Worm (Caenorhabditis elegans) whole organism, young adult: ENCODE results near the gene C18F10.2.

Experiments
- B0261.1 ChIP-seq: sonication (generic microtip); optimal IDR thresholded peaks from 2 replicates; lab custom pipeline; 2016; ENCODE audit warnings: mild to moderate bottlenecking, missing genetic modification characterization, moderate library complexity, missing compliant biosample characterization
- B0336.3 ChIP-seq: fragments of 200-800 bp; sonication (Bioruptor generic); IDR thresholded peaks from 2 replicates; pipeline ENCODE4 v1.3.6; 2022; ENCODE audit warnings: missing genetic modification characterization, missing compliant biosample characterization
- F22D6.2 ChIP-seq: sonication (generic microtip); optimal IDR thresholded peaks from 2 replicates; lab custom pipeline; 2016; ENCODE audit warnings: mild to moderate bottlenecking, missing genetic modification characterization, missing compliant biosample characterization
- F52B5.7 ChIP-seq: sonication (generic microtip); optimal IDR thresholded peaks from 2 replicates; lab custom pipeline; 2016; ENCODE audit warnings: mild to moderate bottlenecking, missing genetic modification characterization, missing compliant biosample characterization
- T07F8.4 ChIP-seq: sonication (generic microtip); optimal IDR thresholded peaks from 2 replicates; lab custom pipeline; 2016; ENCODE audit warnings: mild to moderate bottlenecking, missing genetic modification characterization, moderate library complexity, missing compliant biosample characterization
- T26A5.8 ChIP-seq: sonication (generic microtip); optimal IDR thresholded peaks from 2 replicates; lab custom pipeline; 2016; ENCODE audit warnings: missing genetic modification characterization, missing compliant biosample characterization
- Y56A3A.18 ChIP-seq: fragments of 200-800 bp; sonication (Bioruptor generic); IDR thresholded peaks from 2 replicates; pipeline ENCODE4 v1.3.6; 2022; ENCODE audit warnings: missing genetic modification reagents, missing genetic modification characterization, missing compliant biosample characterization
- Y79H2A.3 ChIP-seq: fragments of 200-800 bp; sonication (Bioruptor generic); conservative IDR thresholded peaks from 2 replicates; pipeline ENCODE4 v1.3.6; 2022; ENCODE audit warnings: missing genetic modification reagents, missing genetic modification characterization, missing compliant biosample characterization
- Y95B8A.8 ChIP-seq: fragments of 200-800 bp; sonication (Bioruptor generic); IDR thresholded peaks from 2 replicates; pipeline ENCODE4 v1.3.6; 2022; ENCODE audit warnings: missing genetic modification reagents, missing genetic modification characterization, missing compliant biosample characterization
- ZK185.1 ChIP-seq: sonication (generic microtip); optimal IDR thresholded peaks from 2 replicates; lab custom pipeline; 2016; ENCODE audit warnings: mild to moderate bottlenecking, missing genetic modification characterization, missing compliant biosample characterization; ENCODE audit not compliant: poor library complexity, severe bottlenecking
- aptf-2 ChIP-seq: fragments of 200-800 bp; sonication (Bioruptor generic); conservative IDR thresholded peaks from 2 replicates; pipeline ENCODE4 v1.3.6; 2022; ENCODE audit warnings: missing genetic modification reagents, missing genetic modification characterization, missing compliant biosample characterization
- bed-2 ChIP-seq: fragments of 200-800 bp; sonication (Bioruptor generic); IDR thresholded peaks from 2 replicates; pipeline ENCODE4 v1.3.6; 2022; ENCODE audit warnings: missing genetic modification reagents, missing genetic modification characterization, missing compliant biosample characterization
- ccch-3 ChIP-seq: fragments of 200-800 bp; sonication (Bioruptor generic); optimal IDR thresholded peaks from 2 replicates; lab custom pipeline; 2018; ENCODE audit warnings: mild to moderate bottlenecking, missing genetic modification characterization, missing compliant biosample characterization
- cebp-1 ChIP-seq, 2 experiments: fragments of 200-800 bp in 1 of 2; sonication (Bioruptor generic) in 1 of 2; sonication (generic microtip) in 1 of 2; IDR thresholded peaks in 1 of 2; optimal IDR thresholded peaks in 1 of 2; 2 replicates each; pipeline versions ENCODE4 v1.3.6 to Lab custom; 2017 to 2022; ENCODE audit warnings: missing compliant biosample characterization in 2 of 2, missing genetic modification characterization in 2 of 2, mild to moderate bottlenecking in 1 of 2, missing genetic modification reagents in 1 of 2, moderate library complexity in 1 of 2
- ceh-100 ChIP-seq: fragments of 200-800 bp; sonication (Bioruptor generic); IDR thresholded peaks from 2 replicates; pipeline ENCODE4 v1.3.6; 2022; ENCODE audit warnings: missing genetic modification reagents, missing genetic modification characterization, missing compliant biosample characterization
- ceh-40 ChIP-seq: fragments of 200-800 bp; sonication (Bioruptor generic); IDR thresholded peaks from 2 replicates; pipeline ENCODE4 v1.3.6; 2022; ENCODE audit warnings: missing genetic modification characterization, missing compliant biosample characterization
- die-1 ChIP-seq: sonication (generic microtip); optimal IDR thresholded peaks from 2 replicates; lab custom pipeline; 2016; ENCODE audit warnings: missing genotype, mild to moderate bottlenecking, missing genetic modification characterization, missing compliant biosample characterization
- dpff-1 ChIP-seq: sonication (generic microtip); optimal IDR thresholded peaks from 2 replicates; lab custom pipeline; 2017; ENCODE audit warnings: mild to moderate bottlenecking, missing genetic modification characterization, missing compliant biosample characterization
- dpl-1 ChIP-seq: fragments of 150-350 bp; optimal IDR thresholded peaks from 2 replicates; lab custom pipeline; 2014; ENCODE audit warnings: missing biosample characterization, missing genetic modification reagents, missing genetic modification characterization
- egl-44 ChIP-seq: fragments of 200-800 bp; sonication (Bioruptor generic); IDR thresholded peaks from 2 replicates; pipeline ENCODE4 v1.3.6; 2022; ENCODE audit warnings: missing genetic modification reagents, missing genetic modification characterization, missing compliant biosample characterization
- egrh-3 ChIP-seq: fragments of 200-800 bp; sonication (Bioruptor generic); IDR thresholded peaks from 2 replicates; pipeline ENCODE4 v1.3.6; 2022; ENCODE audit warnings: missing genetic modification reagents, missing genetic modification characterization, missing compliant biosample characterization
- ekl-4 ChIP-seq: fragments of 200-800 bp; sonication (Bioruptor generic); IDR thresholded peaks from 2 replicates; pipeline ENCODE4 v1.3.6; 2022; ENCODE audit warnings: missing genetic modification reagents, missing genetic modification characterization, missing compliant biosample characterization
- ets-4 ChIP-seq: fragments of 200-800 bp; sonication (Bioruptor generic); optimal IDR thresholded peaks from 2 replicates; lab custom pipeline; 2018; ENCODE audit warnings: mild to moderate bottlenecking, missing genetic modification characterization, missing compliant biosample characterization
- him-1 ChIP-seq: sonication (generic microtip); optimal IDR thresholded peaks from 2 replicates; lab custom pipeline; 2016; ENCODE audit warnings: missing genotype, missing genetic modification reagents, missing genetic modification characterization, missing compliant biosample characterization
- hrde-1 ChIP-seq: sonication (generic microtip); optimal IDR thresholded peaks from 2 replicates; lab custom pipeline; 2016; ENCODE audit warnings: missing genetic modification characterization, mild to moderate bottlenecking, missing compliant biosample characterization, moderate library complexity, missing genotype, missing genetic modification reagents, borderline replicate concordance
- let-607 ChIP-seq, 2 experiments: fragments of 200-800 bp in 1 of 2; sonication (Bioruptor generic) in 1 of 2; sonication (generic microtip) in 1 of 2; optimal IDR thresholded peaks; 2 replicates each; lab custom pipeline; 2016 to 2018; ENCODE audit warnings: mild to moderate bottlenecking in 2 of 2, missing compliant biosample characterization in 2 of 2, missing genetic modification characterization in 2 of 2, moderate library complexity in 2 of 2, missing genotype in 1 of 2
- madf-3 ChIP-seq: fragments of 200-800 bp; sonication (Bioruptor generic); IDR thresholded peaks from 2 replicates; pipeline ENCODE4 v1.3.6; 2022; ENCODE audit warnings: missing genetic modification reagents, missing genetic modification characterization, missing compliant biosample characterization
- mel-28 ChIP-seq: sonication (generic microtip); optimal IDR thresholded peaks from 2 replicates; lab custom pipeline; 2016; ENCODE audit warnings: borderline replicate concordance, mild to moderate bottlenecking, missing genetic modification characterization, missing compliant biosample characterization
- mes-4 ChIP-seq: sonication (generic microtip); optimal IDR thresholded peaks from 2 replicates; lab custom pipeline; 2016; ENCODE audit warnings: missing genotype, missing genetic modification characterization, missing compliant biosample characterization
- nfya-2 ChIP-seq: fragments of 200-800 bp; sonication (Bioruptor generic); IDR thresholded peaks from 2 replicates; pipeline ENCODE4 v1.3.6; 2022; ENCODE audit warnings: missing genetic modification reagents, missing genetic modification characterization, missing compliant biosample characterization
- nhr-179 ChIP-seq: sonication (generic microtip); optimal IDR thresholded peaks from 2 replicates; lab custom pipeline; 2016; ENCODE audit warnings: mild to moderate bottlenecking, missing genetic modification characterization, missing compliant biosample characterization
- rec-8 ChIP-seq, 2 experiments: sonication (generic microtip); optimal IDR thresholded peaks; 2 replicates each; lab custom pipeline; 2016; ENCODE audit warnings: mild to moderate bottlenecking in 2 of 2, missing genetic modification characterization in 2 of 2, missing genetic modification reagents in 2 of 2, missing genotype in 2 of 2, missing biosample characterization in 1 of 2, missing compliant biosample characterization in 1 of 2, moderate library complexity in 1 of 2
- snpc-4 ChIP-seq, 5 experiments: fragments of 150-350 bp in 1 of 5; sonication (generic microtip) in 4 of 5; optimal IDR thresholded peaks; 2 replicates each; lab custom pipeline; 2014 to 2018; ENCODE audit warnings: missing genetic modification characterization in 5 of 5, missing biosample characterization in 3 of 5, antibody characterized with exemption in 2 of 5, mild to moderate bottlenecking in 2 of 5, missing compliant biosample characterization in 2 of 5, missing genotype in 2 of 5, moderate library complexity in 2 of 5, missing genetic modification reagents in 1 of 5
- somi-1 ChIP-seq: fragments of 200-800 bp; sonication (Bioruptor generic); optimal IDR thresholded peaks from 2 replicates; lab custom pipeline; 2018; ENCODE audit warnings: mild to moderate bottlenecking, missing genetic modification characterization, missing compliant biosample characterization
- sptf-2 ChIP-seq: fragments of 200-800 bp; sonication (Bioruptor generic); optimal IDR thresholded peaks from 2 replicates; lab custom pipeline; 2018; ENCODE audit warnings: mild to moderate bottlenecking, missing genetic modification characterization, missing compliant biosample characterization
- tbp1 ChIP-seq: fragments of 200-800 bp; sonication (Bioruptor generic); optimal IDR thresholded peaks from 2 replicates; lab custom pipeline; 2018; ENCODE audit warnings: mild to moderate bottlenecking, missing genetic modification characterization, missing compliant biosample characterization
- unc-130 ChIP-seq: sonication (generic microtip); optimal IDR thresholded peaks from 2 replicates; lab custom pipeline; 2016; ENCODE audit warnings: missing genetic modification reagents, missing genetic modification characterization, missing compliant biosample characterization
- unc-62 ChIP-seq: fragments of 150-350 bp; optimal IDR thresholded peaks from 2 replicates; lab custom pipeline; 2014; ENCODE audit warnings: missing biosample characterization, missing genetic modification reagents, missing genetic modification characterization
- zfh-2 ChIP-seq: fragments of 200-800 bp; sonication (Bioruptor generic); conservative IDR thresholded peaks from 2 replicates; pipeline ENCODE4 v1.3.6; 2022; ENCODE audit warnings: missing genetic modification reagents, missing genetic modification characterization, missing compliant biosample characterization
- ztf-18 ChIP-seq: sonication (generic microtip); optimal IDR thresholded peaks from 2 replicates; lab custom pipeline; 2016; ENCODE audit warnings: missing genotype, mild to moderate bottlenecking, missing genetic modification characterization, missing compliant biosample characterization
- ztf-26 ChIP-seq: sonication (generic microtip); optimal IDR thresholded peaks from 2 replicates; lab custom pipeline; 2017; ENCODE audit warnings: missing genetic modification characterization, missing compliant biosample characterization
- ztf-3 ChIP-seq: fragments of 200-800 bp; sonication (Bioruptor generic); optimal IDR thresholded peaks from 2 replicates; lab custom pipeline; 2018; ENCODE audit warnings: mild to moderate bottlenecking, missing genetic modification characterization, missing compliant biosample characterization

C18F10.2 gene

DNA sequence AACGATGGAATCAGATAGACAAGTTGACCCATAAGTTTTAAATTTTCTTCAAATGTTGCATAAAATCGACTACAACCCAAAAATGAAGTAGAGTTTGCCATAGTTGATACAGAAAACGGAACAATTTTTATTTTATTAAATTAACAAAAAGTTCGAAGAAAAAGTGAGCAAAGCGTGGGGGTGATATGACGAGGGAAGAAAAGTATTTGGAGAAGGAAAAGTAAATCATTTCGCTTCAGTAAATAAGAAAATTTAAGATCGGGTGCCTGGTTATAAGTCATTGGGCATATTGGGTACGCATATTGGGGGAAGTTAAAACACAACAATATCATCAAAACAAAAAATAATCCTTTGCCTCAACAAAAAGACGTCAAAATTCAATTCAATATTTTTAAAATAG lies 7.1 kb upstream of the C18F10.2 start, which contains the start of gene srg-6:
TSS of gene srg-6 (minus strand) at position 101 of the 400 bp plus-strand sequence.
- TF ChIP-seq T26A5.8 (tag; lab: Kevin White, UChicago): no peak
- no peak for TF ChIP-seq ztf-3 (GFP tag; lab: Kevin White, UChicago)
- no peak for TF ChIP-seq T07F8.4 (tag; lab: Kevin White, UChicago)
- no peak for TF ChIP-seq ZK185.1 (tag; lab: Kevin White, UChicago)
- TF ChIP-seq rec-8 (tag; optimal IDR thresholded peaks at IDR 0.05; lab: Kevin White, UChicago): no peak
- TF ChIP-seq aptf-2 (GFP tag; lab: Robert Waterston, UW): no peak
- no peak for TF ChIP-seq ceh-100 (GFP tag; lab: Robert Waterston, UW)
- no peak for TF ChIP-seq mes-4 (tag; lab: Kevin White, UChicago)
- TF ChIP-seq ccch-3: no peak
- no peak for TF ChIP-seq ztf-26 (tag; lab: Kevin White, UChicago)
- no peak for TF ChIP-seq egl-44
- no peak for TF ChIP-seq let-607 (tag; optimal IDR thresholded peaks at IDR 0.05; lab: Kevin White, UChicago)
- no peak for TF ChIP-seq sptf-2 (GFP tag; lab: Kevin White, UChicago)
- TF ChIP-seq Y95B8A.8 (GFP tag; lab: Robert Waterston, UW): no peak
- no peak for TF ChIP-seq egrh-3
- TF ChIP-seq madf-3 (GFP tag; lab: Robert Waterston, UW): no peak
- no peak for TF ChIP-seq ceh-40 (GFP tag; lab: Robert Waterston, UW)
- TF ChIP-seq hrde-1 (tag; lab: Kevin White, UChicago): no peak

DNA sequence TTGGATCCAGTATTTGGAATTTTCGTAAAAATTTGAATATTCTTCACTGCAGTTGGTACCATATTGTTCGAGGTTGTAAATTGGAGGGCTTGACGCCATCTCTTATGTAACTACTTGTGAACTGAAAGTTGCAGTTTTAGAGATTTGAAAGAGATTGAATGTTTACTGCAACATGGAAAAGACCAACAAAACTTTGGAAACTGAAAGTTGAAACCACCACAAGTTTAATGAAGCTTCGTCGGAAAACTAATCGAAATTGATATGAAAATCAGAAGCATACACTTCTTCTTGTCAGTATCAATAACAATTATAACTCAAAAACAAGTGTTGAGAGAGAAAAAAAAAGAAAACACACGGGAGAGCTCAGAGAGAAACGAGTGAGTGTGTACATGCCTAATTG lies 4.9 kb upstream of the C18F10.2 start, which contains the start of gene srg-7:
TSS of gene srg-7 (minus strand) at position 101 of the 400 bp plus-strand sequence.
- TF ChIP-seq somi-1 (GFP tag; lab: Kevin White, UChicago) (no peak), F52B5.7 (no peak), ekl-4 (no peak)
- TF ChIP-seq, all 124 proteins: peak for 0

DNA sequence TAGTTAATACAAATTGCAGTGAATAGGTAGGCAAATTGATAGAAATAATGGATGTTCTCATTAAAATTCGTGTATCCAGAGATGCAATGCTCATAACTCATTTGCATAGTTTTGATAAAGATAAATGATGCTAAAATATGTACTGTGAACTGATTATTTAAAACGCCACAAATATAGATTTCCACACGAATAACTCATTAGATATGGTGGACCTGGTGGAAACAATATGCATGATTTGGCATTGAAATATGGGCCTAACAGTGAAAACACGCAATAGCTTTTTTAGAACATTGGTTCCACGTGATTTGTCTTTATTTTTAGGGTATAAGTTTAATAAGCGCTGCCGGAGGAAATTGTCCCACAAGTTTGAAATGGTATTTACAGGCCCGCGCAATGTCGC lies 2.7 kb upstream of the C18F10.2 start, which contains the start of gene srg-3:
TSS of gene srg-3 (minus strand) at position 101 of the 400 bp plus-strand sequence.
- TF ChIP-seq bed-2 (no peak), snpc-4 (GFP tag; optimal IDR thresholded peaks at IDR 0.05; lab: Kevin White, UChicago) (no peak), snpc-4 (tag; optimal IDR thresholded peaks at IDR 0.05; lab: Kevin White, UChicago) (no peak)

DNA sequence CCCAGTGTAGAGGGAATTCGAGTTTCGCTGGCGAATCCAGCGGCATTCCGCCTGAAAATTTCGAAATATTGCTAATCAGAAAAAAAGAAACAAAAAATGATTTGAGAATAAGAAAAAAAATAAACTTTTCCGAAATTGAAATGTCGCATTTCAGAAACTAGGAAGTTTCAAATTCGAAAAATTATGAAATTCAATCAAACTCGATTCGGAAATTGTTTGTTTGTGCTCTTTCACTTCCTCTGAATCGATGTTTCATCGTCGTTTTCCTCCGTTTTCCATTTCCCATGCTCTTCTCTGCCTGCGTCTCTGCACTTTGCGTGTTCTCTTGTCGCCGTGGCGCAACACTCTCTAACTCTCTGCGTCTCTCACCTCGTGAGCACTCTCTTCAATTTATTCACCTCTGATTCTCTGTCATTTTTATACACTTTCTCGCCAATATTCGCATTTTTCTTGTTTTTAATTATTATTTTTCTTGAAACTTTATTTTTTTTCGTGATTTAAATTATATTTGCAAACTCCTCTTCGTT lies 5.4 kb downstream of the C18F10.2 start, which contains the start of gene C18F10.7:
TSS of gene C18F10.7 (minus strand) at position 51 of the 527 bp plus-strand sequence.
- TF ChIP-seq F22D6.2 (no peak), him-1 (tag; lab: Kevin White, UChicago) (peak; percentile 2), nhr-179 (tag; lab: Kevin White, UChicago) (no peak), B0336.3 (peak; percentile 58), tbp1 (GFP tag; lab: Kevin White, UChicago) (peak; percentile 38), ets-4 (GFP tag; lab: Kevin White, UChicago) (no peak), hrde-1 (tag; lab: Kevin White, UChicago) (no peak), madf-3 (GFP tag; lab: Robert Waterston, UW) (no peak), unc-62 (GFP tag; lab: Kevin White, UChicago) (no peak), zfh-2 (GFP tag; lab: Robert Waterston, UW) (peak; percentile 68), die-1 (tag; lab: Kevin White, UChicago) (no peak), Y79H2A.3 (no peak), dpff-1 (tag; lab: Kevin White, UChicago) (no peak), mel-28 (no peak), ztf-18 (tag; lab: Kevin White, UChicago) (peak; percentile 33), cebp-1 (GFP tag; IDR thresholded peaks at IDR 0.05; lab: Robert Waterston, UW) (peak; percentile 54; the same call in 1 of the 2 replicates), cebp-1 (tag; optimal IDR thresholded peaks at IDR 0.05; lab: Kevin White, UChicago) (peak; percentile 86), nfya-2 (no peak), dpl-1 (GFP tag; lab: Kevin White, UChicago) (no peak), B0261.1 (no peak), unc-130 (GFP tag; lab: Kevin White, UChicago) (no peak), Y56A3A.18 (GFP tag; lab: Robert Waterston, UW) (no peak)
